Fruit fly (Drosophila melanogaster) whole organism, embryonic: ENCODE measurements around the gene CG32032.
A peak's percentile ranks its signal among the peaks of the same experiment; 100 is the strongest.

ENCODE experiments used
- ATbp ChIP-seq: fragments of 200-800 bp; sonication (Bioruptor generic); optimal IDR thresholded peaks from 2 replicates; lab custom pipeline; 2017; ENCODE audit warnings: missing biosample characterization, mild to moderate bottlenecking, missing genetic modification characterization, missing genetic modification reagents
- Bteb2 ChIP-seq: fragments of 200-800 bp; sonication (Bioruptor generic); optimal IDR thresholded peaks from 2 replicates; lab custom pipeline; 2016; ENCODE audit warnings: missing biosample characterization, missing genetic modification characterization
- CG1024 ChIP-seq: fragments of 200-800 bp; sonication (Bioruptor generic); IDR thresholded peaks from 2 replicates; pipeline ENCODE4 v1.3.6; 2022; ENCODE audit warnings: missing biosample characterization, missing genetic modification characterization
- CG10267 ChIP-seq: fragments of 200-800 bp; sonication (Bioruptor generic); optimal IDR thresholded peaks from 2 replicates; lab custom pipeline; 2018; ENCODE audit warnings: missing biosample characterization, mild to moderate bottlenecking, missing genetic modification characterization, moderate library complexity
- CG10431 ChIP-seq: fragments of 200-800 bp; sonication (Bioruptor generic); optimal IDR thresholded peaks from 3 replicates; lab custom pipeline; 2018; ENCODE audit warnings: missing biosample characterization, mild to moderate bottlenecking, missing genetic modification characterization
- CG10565 ChIP-seq: fragments of 200-800 bp; sonication (Bioruptor generic); optimal IDR thresholded peaks from 3 replicates; lab custom pipeline; 2016; ENCODE audit warnings: missing biosample characterization, mild to moderate bottlenecking, missing genetic modification characterization
- CG11695 ChIP-seq: fragments of 200-800 bp; sonication (Bioruptor generic); IDR thresholded peaks from 3 replicates; pipeline ENCODE4 v1.3.6; 2022; ENCODE audit warnings: missing biosample characterization, missing genetic modification characterization
- CG12391 ChIP-seq: fragments of 200-800 bp; sonication (Bioruptor generic); optimal IDR thresholded peaks from 3 replicates; lab custom pipeline; 2018; ENCODE audit warnings: missing biosample characterization, mild to moderate bottlenecking, missing genetic modification characterization, moderate library complexity
- CG12659 ChIP-seq: fragments of 200-800 bp; sonication (Bioruptor generic); optimal IDR thresholded peaks from 3 replicates; lab custom pipeline; 2017; ENCODE audit warnings: mild to moderate bottlenecking, missing biosample characterization, missing genetic modification reagents, missing genetic modification characterization
- CG13894 ChIP-seq: fragments of 200-800 bp; sonication (Bioruptor generic); optimal IDR thresholded peaks from 3 replicates; lab custom pipeline; 2018; ENCODE audit warnings: missing biosample characterization, mild to moderate bottlenecking, missing genetic modification characterization, moderate library complexity
- CG17385 ChIP-seq: fragments of 200-800 bp; sonication (Bioruptor generic); optimal IDR thresholded peaks from 3 replicates; lab custom pipeline; 2018; ENCODE audit warnings: missing biosample characterization, mild to moderate bottlenecking, missing genetic modification characterization
- CG17568 ChIP-seq: fragments of 200-800 bp; sonication (Bioruptor generic); optimal IDR thresholded peaks from 2 replicates; lab custom pipeline; 2018; ENCODE audit warnings: missing biosample characterization, mild to moderate bottlenecking, missing genetic modification characterization, moderate library complexity
- CG33557 ChIP-seq: fragments of 200-800 bp; sonication (Bioruptor generic); optimal IDR thresholded peaks from 2 replicates; lab custom pipeline; 2019; ENCODE audit warnings: missing biosample characterization, mild to moderate bottlenecking, missing genetic modification characterization, moderate library complexity
- CG4730 ChIP-seq: fragments of 200-800 bp; sonication (Bioruptor generic); IDR thresholded peaks from 2 replicates; pipeline ENCODE4 v1.3.6; 2022; ENCODE audit warnings: missing biosample characterization, missing genetic modification characterization
- CG8765 ChIP-seq: fragments of 200-800 bp; sonication (Bioruptor generic); IDR thresholded peaks from 2 replicates; pipeline ENCODE4 v1.3.6; 2022; ENCODE audit warnings: missing biosample characterization, missing genetic modification characterization
- D19A ChIP-seq: fragments of 200-800 bp; optimal IDR thresholded peaks from 3 replicates; lab custom pipeline; 2019; ENCODE audit warnings: missing biosample characterization, mild to moderate bottlenecking, missing genetic modification characterization, moderate library complexity
- Dfd ChIP-seq, 2 experiments: fragments of >200 bp; optimal IDR thresholded peaks; 2 replicates each; lab custom pipeline; 2017; ENCODE audit warnings: missing biosample characterization in 2 of 2, missing genetic modification characterization in 2 of 2
- Fer2 ChIP-seq: fragments of 200-800 bp; sonication (Bioruptor generic); optimal IDR thresholded peaks from 2 replicates; lab custom pipeline; 2018; ENCODE audit warnings: missing biosample characterization, mild to moderate bottlenecking, missing genetic modification characterization, moderate library complexity
- Gsc ChIP-seq: fragments of 200-800 bp; sonication (Bioruptor generic); IDR thresholded peaks from 2 replicates; pipeline ENCODE4 v1.3.6; 2022; ENCODE audit warnings: missing biosample characterization, missing genetic modification characterization
- HLH3B ChIP-seq: fragments of 200-800 bp; sonication (Bioruptor generic); IDR thresholded peaks from 2 replicates; pipeline ENCODE4 v1.3.6; 2022; ENCODE audit warnings: missing biosample characterization, missing genetic modification characterization
- MBD-R2 ChIP-seq: fragments of 200-800 bp; sonication (Bioruptor generic); IDR thresholded peaks from 2 replicates; pipeline ENCODE4 v1.3.6; 2022; ENCODE audit warnings: missing biosample characterization, missing genetic modification characterization
- Max ChIP-seq: fragments of 200-800 bp; sonication (Bioruptor generic); optimal IDR thresholded peaks from 2 replicates; lab custom pipeline; 2016; ENCODE audit warnings: missing biosample characterization, mild to moderate bottlenecking, missing genetic modification characterization
- Poxn ChIP-seq: fragments of 200-800 bp; sonication (Bioruptor generic); IDR thresholded peaks from 2 replicates; pipeline ENCODE4 v1.3.6; 2022; ENCODE audit warnings: missing biosample characterization, missing genetic modification characterization
- Ptx1 ChIP-seq: fragments of 200-800 bp; sonication (Bioruptor generic); IDR thresholded peaks from 2 replicates; pipeline ENCODE4 v1.3.6; 2022; ENCODE audit warnings: missing biosample characterization, missing genetic modification characterization
- Side ChIP-seq: fragments of 200-800 bp; sonication (Bioruptor generic); optimal IDR thresholded peaks from 2 replicates; lab custom pipeline; 2016; ENCODE audit warnings: missing biosample characterization, missing genetic modification characterization
- YL-1 ChIP-seq: fragments of 200-800 bp; sonication (Bioruptor generic); optimal IDR thresholded peaks from 3 replicates; lab custom pipeline; 2017; ENCODE audit warnings: missing biosample characterization, mild to moderate bottlenecking, missing genetic modification characterization
- ac ChIP-seq: fragments of 200-800 bp; sonication (Bioruptor generic); optimal IDR thresholded peaks from 3 replicates; lab custom pipeline; 2017; ENCODE audit warnings: missing biosample characterization, mild to moderate bottlenecking, missing genetic modification characterization
- ato ChIP-seq: fragments of 200-800 bp; sonication (Bioruptor generic); IDR thresholded peaks from 2 replicates; pipeline ENCODE4 v1.3.6; 2022; ENCODE audit warnings: missing biosample characterization, missing genetic modification characterization; ENCODE audit not compliant: partially characterized antibody
- br ChIP-seq: fragments of >200 bp; optimal IDR thresholded peaks from 2 replicates; lab custom pipeline; 2017
- cg ChIP-seq: fragments of 200-800 bp; sonication (Bioruptor generic); optimal IDR thresholded peaks from 3 replicates; lab custom pipeline; 2019; ENCODE audit warnings: missing biosample characterization, mild to moderate bottlenecking, missing genetic modification characterization, moderate library complexity
- crc ChIP-seq: fragments of 200-800 bp; sonication (Bioruptor generic); optimal IDR thresholded peaks from 2 replicates; lab custom pipeline; 2016; ENCODE audit warnings: missing biosample characterization, missing genetic modification characterization
- croc ChIP-seq: fragments of 200-800 bp; sonication (Bioruptor generic); conservative IDR thresholded peaks from 3 replicates; pipeline ENCODE4 v1.3.6; 2022; ENCODE audit warnings: missing biosample characterization, missing genetic modification characterization
- esg ChIP-seq: fragments of 200-800 bp; sonication (Bioruptor generic); conservative IDR thresholded peaks from 2 replicates; pipeline ENCODE4 v1.3.6; 2022; ENCODE audit warnings: missing biosample characterization, missing genetic modification characterization
- eyg ChIP-seq: fragments of 200-800 bp; sonication (Bioruptor generic); optimal IDR thresholded peaks from 3 replicates; lab custom pipeline; 2016; ENCODE audit warnings: missing biosample characterization, missing genetic modification characterization
- ftz-f1 ChIP-seq: fragments of 200-800 bp; sonication (Bioruptor generic); optimal IDR thresholded peaks from 2 replicates; lab custom pipeline; 2016; ENCODE audit warnings: missing biosample characterization, missing genetic modification characterization
- gce ChIP-seq: fragments of 200-800 bp; sonication (Bioruptor generic); IDR thresholded peaks from 3 replicates; pipeline ENCODE4 v1.3.6; 2022; ENCODE audit warnings: missing biosample characterization, missing genetic modification characterization
- lab ChIP-seq: fragments of 200-800 bp; sonication (Bioruptor generic); optimal IDR thresholded peaks from 3 replicates; lab custom pipeline; 2017; ENCODE audit warnings: missing biosample characterization, missing genetic modification characterization, mild to moderate bottlenecking, moderate library complexity, missing genetic modification reagents
- lov ChIP-seq, 2 experiments: fragments of 200-800 bp in 1 of 2; fragments of >200 bp in 1 of 2; sonication (Bioruptor generic) in 1 of 2; IDR thresholded peaks in 1 of 2; optimal IDR thresholded peaks in 1 of 2; 2 replicates in 1 of 2; 3 replicates in 1 of 2; pipeline versions ENCODE4 v1.3.6 to Lab custom; 2017 to 2022; ENCODE audit warnings: missing biosample characterization in 1 of 2, missing genetic modification characterization in 1 of 2
- mirr ChIP-seq: fragments of 200-800 bp; sonication (Bioruptor generic); optimal IDR thresholded peaks from 3 replicates; lab custom pipeline; 2018; ENCODE audit warnings: missing biosample characterization, mild to moderate bottlenecking, missing genetic modification characterization
- org-1 ChIP-seq: fragments of 200-800 bp; sonication (Bioruptor generic); optimal IDR thresholded peaks from 2 replicates; lab custom pipeline; 2017; ENCODE audit warnings: missing biosample characterization, missing genetic modification characterization
- pan ChIP-seq, 4 experiments: fragments of >200 bp in 3 of 4; fragments of 200-800 bp in 1 of 4; sonication (Bioruptor generic) in 1 of 4; optimal IDR thresholded peaks in 3 of 4; IDR thresholded peaks in 1 of 4; 2 replicates each; pipeline versions ENCODE4 v1.3.6 to Lab custom; 2017 to 2022; ENCODE audit warnings: missing biosample characterization in 2 of 4, missing genetic modification characterization in 2 of 4, mixed read lengths in 1 of 4
- pnt ChIP-seq: fragments of 200-800 bp; sonication (Bioruptor generic); optimal IDR thresholded peaks from 3 replicates; lab custom pipeline; 2016; ENCODE audit warnings: missing biosample characterization, missing genetic modification characterization
- prd ChIP-seq, 3 experiments: fragments of >200 bp in 2 of 3; fragments of 200-800 bp in 1 of 3; sonication (Bioruptor generic) in 1 of 3; optimal IDR thresholded peaks in 2 of 3; IDR thresholded peaks in 1 of 3; 2 replicates in 2 of 3; 3 replicates in 1 of 3; pipeline versions ENCODE4 v1.3.6 to Lab custom; 2017 to 2022; ENCODE audit warnings: missing biosample characterization in 1 of 3, missing genetic modification characterization in 1 of 3
- sd ChIP-seq: fragments of 200-800 bp; sonication (Bioruptor generic); optimal IDR thresholded peaks from 3 replicates; lab custom pipeline; 2018; ENCODE audit warnings: missing biosample characterization, mild to moderate bottlenecking, missing genetic modification characterization, moderate library complexity
- ssp ChIP-seq: fragments of 200-800 bp; sonication (Bioruptor generic); IDR thresholded peaks from 2 replicates; pipeline ENCODE4 v1.3.6; 2022; ENCODE audit warnings: missing biosample characterization, missing genetic modification characterization
- unc-4 ChIP-seq: fragments of 200-800 bp; sonication (Bioruptor generic); IDR thresholded peaks from 2 replicates; pipeline ENCODE4 v1.3.6; 2022; ENCODE audit warnings: missing biosample characterization, missing genetic modification characterization; ENCODE audit not compliant: partially characterized antibody
- wdn ChIP-seq: fragments of 200-800 bp; sonication (Bioruptor generic); IDR thresholded peaks from 2 replicates; pipeline ENCODE4 v1.3.6; 2022; ENCODE audit warnings: missing biosample characterization, missing genetic modification characterization
- zf30C ChIP-seq: fragments of 200-800 bp; sonication (Bioruptor generic); optimal IDR thresholded peaks from 3 replicates; lab custom pipeline; 2018; ENCODE audit warnings: missing biosample characterization, mild to moderate bottlenecking, missing genetic modification characterization

The CG32032 gene

dm6 chr3L:9057429-9058088 is 35.3 kb upstream of the CG32032 start (continued):
- peak; percentile 97 for TF ChIP-seq lab (GFP tag; lab: Kevin White, UChicago)
- TF ChIP-seq ato, result no peak
- TF ChIP-seq CG33557, result peak; percentile 80
- peak; percentile 88 for TF ChIP-seq CG11695
- TF ChIP-seq Gsc (GFP tag; lab: Robert Waterston, UW), result peak; percentile 73
- TF ChIP-seq CG8765 (GFP tag; lab: Robert Waterston, UW), result peak; percentile 72
- TF ChIP-seq CG4730 (GFP tag; lab: Robert Waterston, UW), result peak; percentile 83
- peak; percentile 86 for TF ChIP-seq zf30C (GFP tag; lab: Kevin White, UChicago)
- TF ChIP-seq Ptx1, result peak; percentile 89
- peak; percentile 88 for TF ChIP-seq Fer2 (tag; lab: Kevin White, UChicago)
- peak; percentile 60 for TF ChIP-seq Bteb2 (GFP tag; lab: Kevin White, UChicago)
- peak; percentile 25 for TF ChIP-seq ac (GFP tag; lab: Kevin White, UChicago)
- peak; percentile 73 for TF ChIP-seq YL-1 (GFP tag; lab: Kevin White, UChicago)
- no peak for TF ChIP-seq crc
- peak; percentile 93 for TF ChIP-seq CG12659 (GFP tag; lab: Kevin White, UChicago)
- peak; percentile 58; the same call in 1 of the 2 replicates for TF ChIP-seq Poxn (GFP tag; lab: Robert Waterston, UW)
- TF ChIP-seq D19A, result peak; percentile 87
- peak; percentile 1 for TF ChIP-seq CG10565
- peak; percentile 89 for TF ChIP-seq org-1 (GFP tag; lab: Kevin White, UChicago)
- TF ChIP-seq CG17568 (GFP tag; lab: Kevin White, UChicago), result peak; percentile 85
- TF ChIP-seq Dfd (GFP tag; optimal IDR thresholded peaks at IDR 0.05; lab: Kevin White, UChicago), result no peak
- TF ChIP-seq sd, result peak; percentile 78
- peak; percentile 23 for TF ChIP-seq pnt (GFP tag; lab: Kevin White, UChicago)
- TF ChIP-seq ATbp (GFP tag; lab: Kevin White, UChicago), result peak; percentile 91
- peak; percentile 85 for TF ChIP-seq wdn (GFP tag; lab: Robert Waterston, UW)
- no peak for TF ChIP-seq unc-4
- TF ChIP-seq pan (optimal IDR thresholded peaks at IDR 0.05; lab: Kevin White, UChicago), result no peak
- TF ChIP-seq pan (GFP tag; optimal IDR thresholded peaks at IDR 0.05 in 1 of 2, IDR thresholded peaks at IDR 0.05 in 1 of 2), result peak in 1 of 2 experiments; percentile 86
- TF ChIP-seq lov (optimal IDR thresholded peaks at IDR 0.05; lab: Kevin White, UChicago), result no peak
- peak; percentile 53; the same call in 1 of the 3 replicates for TF ChIP-seq lov (GFP tag; IDR thresholded peaks at IDR 0.05; lab: Robert Waterston, UW)
- TF ChIP-seq esg (GFP tag; lab: Robert Waterston, UW), result peak; percentile 85
- peak; percentile 75 for TF ChIP-seq CG1024 (GFP tag; lab: Robert Waterston, UW)
- peak; percentile 85; the same call in 1 of the 2 replicates for TF ChIP-seq MBD-R2 (GFP tag; lab: Robert Waterston, UW)
- peak; percentile 49 for TF ChIP-seq mirr (GFP tag; lab: Kevin White, UChicago)
- peak; percentile 80 for TF ChIP-seq Max (GFP tag; lab: Kevin White, UChicago)
- no peak for TF ChIP-seq prd (optimal IDR thresholded peaks at IDR 0.05; lab: Kevin White, UChicago)
- peak; percentile 93 for TF ChIP-seq prd (GFP tag; IDR thresholded peaks at IDR 0.05; lab: Robert Waterston, UW)
- peak; percentile 95 for TF ChIP-seq CG12391 (tag; lab: Kevin White, UChicago)
- TF ChIP-seq ssp (GFP tag; lab: Robert Waterston, UW), result peak; percentile 82
- peak; percentile 11 for TF ChIP-seq eyg
- TF ChIP-seq CG13894 (tag; lab: Kevin White, UChicago), result peak; percentile 96
- TF ChIP-seq CG10267 (tag; lab: Kevin White, UChicago), result peak; percentile 87
- TF ChIP-seq CG17385, result peak; percentile 89
- peak; percentile 11 for TF ChIP-seq Side
- TF ChIP-seq cg (GFP tag; lab: Kevin White, UChicago), result peak; percentile 80
- peak; percentile 80; the same call in 2 of the 3 replicates for TF ChIP-seq gce (GFP tag; lab: Robert Waterston, UW)
- peak; percentile 78 for TF ChIP-seq CG10431 (GFP tag; lab: Kevin White, UChicago)
- peak; percentile 91 for TF ChIP-seq HLH3B (GFP tag; lab: Robert Waterston, UW)
- TF ChIP-seq croc, result peak; percentile 86
- no peak for TF ChIP-seq br (lab: Kevin White, UChicago)
- peak; percentile 16 for TF ChIP-seq ftz-f1 (GFP tag; lab: Kevin White, UChicago)
